Fruit fly (Drosophila melanogaster) whole organism, wandering third instar larva: ENCODE results near the gene unc-45.

Experiments used
- CG32264 ChIP-seq: fragments of 200-800 bp; sonication (Bioruptor generic); optimal IDR thresholded peaks from 2 replicates; lab custom pipeline; 2016; ENCODE audit warnings: missing biosample characterization, missing genetic modification characterization
- CG9705 ChIP-seq: fragments of 200-800 bp; sonication (Bioruptor generic); optimal IDR thresholded peaks from 2 replicates; lab custom pipeline; 2018; ENCODE audit warnings: missing biosample characterization, mild to moderate bottlenecking, missing genetic modification characterization
- CrebA ChIP-seq: fragments of 200-800 bp; sonication (Bioruptor generic); optimal IDR thresholded peaks from 2 replicates; lab custom pipeline; 2016; ENCODE audit warnings: missing biosample characterization, mild to moderate bottlenecking, missing genetic modification characterization, borderline replicate concordance
- Dif ChIP-seq: fragments of 200-275, 200-300 bp; sonication (Bioruptor generic); optimal IDR thresholded peaks from 2 replicates; lab custom pipeline; 2018; ENCODE audit warnings: missing biosample characterization, missing genetic modification characterization; ENCODE audit not compliant: partially characterized antibody
- Rel ChIP-seq, 2 experiments: fragments of 200-800 bp; sonication (Bioruptor generic) in 1 of 2; optimal IDR thresholded peaks; 2 replicates in 1 of 2; 3 replicates in 1 of 2; lab custom pipeline; 2016 to 2019; ENCODE audit warnings: mild to moderate bottlenecking in 2 of 2, missing biosample characterization in 2 of 2, missing genetic modification characterization in 2 of 2, moderate library complexity in 1 of 2
- ey ChIP-seq: fragments of 200-800 bp; sonication (Bioruptor generic); optimal IDR thresholded peaks from 2 replicates; lab custom pipeline; 2016; ENCODE audit warnings: missing biosample characterization, missing genetic modification characterization
- fru ChIP-seq: fragments of 200-800 bp; sonication (Bioruptor generic); optimal IDR thresholded peaks from 3 replicates; lab custom pipeline; 2016; ENCODE audit warnings: missing biosample characterization, mild to moderate bottlenecking, missing genetic modification characterization
- h ChIP-seq: fragments of 200-800 bp; sonication (Bioruptor generic); optimal IDR thresholded peaks from 3 replicates; lab custom pipeline; 2016; ENCODE audit warnings: missing biosample characterization, mild to moderate bottlenecking, missing genetic modification characterization
- jim ChIP-seq: fragments of 175-275, 200-325 bp; sonication (Bioruptor generic); optimal IDR thresholded peaks from 2 replicates; lab custom pipeline; 2016; ENCODE audit warnings: missing biosample characterization, mild to moderate bottlenecking, missing genetic modification characterization
- lola ChIP-seq: fragments of >200 bp; optimal IDR thresholded peaks from 2 replicates; lab custom pipeline; 2017; ENCODE audit warnings: missing biosample characterization, missing genetic modification characterization
- pan ChIP-seq: fragments of >200 bp; optimal IDR thresholded peaks from 2 replicates; lab custom pipeline; 2017
- psq ChIP-seq: fragments of 200-800 bp; sonication (Bioruptor generic); optimal IDR thresholded peaks from 3 replicates; lab custom pipeline; 2017; ENCODE audit warnings: missing biosample characterization, mild to moderate bottlenecking, missing genetic modification characterization, moderate library complexity
- woc ChIP-seq: sonication (Bioruptor generic); optimal IDR thresholded peaks from 2 replicates; lab custom pipeline; 2016; ENCODE audit warnings: missing biosample characterization, mild to moderate bottlenecking, missing genetic modification characterization

DNA sequence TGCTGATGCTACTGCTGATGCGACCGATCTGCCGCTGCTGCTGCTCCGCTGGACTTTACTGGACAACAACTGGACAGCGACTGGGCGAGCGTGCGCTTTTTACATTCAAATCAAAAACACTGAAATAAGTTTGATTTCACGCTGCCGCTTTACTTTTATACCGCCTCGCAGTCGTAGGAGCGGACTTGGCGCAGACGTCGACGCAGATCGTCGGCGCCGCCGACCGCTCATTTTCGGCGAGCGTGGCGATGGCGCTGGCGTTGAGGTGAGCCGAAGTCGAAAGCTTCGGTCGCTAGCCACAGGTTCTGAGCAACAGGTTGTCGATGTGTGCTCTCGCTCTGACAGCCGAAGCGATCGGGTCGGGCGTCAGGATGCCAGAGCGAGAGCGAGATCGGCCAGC is 37.4 kb upstream of the unc-45 start, which contains the start of gene Elovl7:
- TF ChIP-seq Rel (GFP tag; optimal IDR thresholded peaks at IDR 0.05; lab: Kevin White, UChicago) (no peak), Rel (tag; optimal IDR thresholded peaks at IDR 0.05; lab: Kevin White, UChicago) (no peak), fru (GFP tag; lab: Kevin White, UChicago) (no peak), Dif (no peak), woc (no peak), ey (GFP tag; lab: Kevin White, UChicago) (no peak), lola (GFP tag; lab: Kevin White, UChicago) (no peak), pan (no peak), CG9705 (GFP tag; lab: Kevin White, UChicago) (no peak), CG32264 (GFP tag; lab: Kevin White, UChicago) (no peak), psq (no peak), jim (GFP tag; lab: Kevin White, UChicago) (no peak), CrebA (GFP tag; lab: Kevin White, UChicago) (no peak), h (GFP tag; lab: Kevin White, UChicago) (no peak)
